Fruit fly (Drosophila melanogaster) whole organism, pupa: ENCODE results near the gene Noc1.

Source experiments
- CG15710 ChIP-seq: fragments of 200-800 bp; sonication (Bioruptor generic); optimal IDR thresholded peaks from 2 replicates; lab custom pipeline; 2018; ENCODE audit warnings: missing biosample characterization, mild to moderate bottlenecking, missing genetic modification characterization, moderate library complexity
- CG34367 ChIP-seq: fragments of 200-800 bp; sonication (Bioruptor generic); optimal IDR thresholded peaks from 2 replicates; lab custom pipeline; 2018; ENCODE audit warnings: missing biosample characterization, mild to moderate bottlenecking, missing genetic modification characterization
- CG9948 ChIP-seq: fragments of 200-800 bp; sonication (Bioruptor generic); optimal IDR thresholded peaks from 2 replicates; lab custom pipeline; 2018; ENCODE audit warnings: missing biosample characterization, mild to moderate bottlenecking, missing genetic modification characterization, moderate library complexity
- EcR ChIP-seq: fragments of 200-800 bp; sonication (Bioruptor generic); optimal IDR thresholded peaks from 3 replicates; lab custom pipeline; 2019; ENCODE audit warnings: missing biosample characterization, missing genetic modification characterization, mild to moderate bottlenecking, moderate library complexity, missing genetic modification reagents
- Pif1B ChIP-seq: fragments of 200-800 bp; sonication (Bioruptor generic); optimal IDR thresholded peaks from 3 replicates; lab custom pipeline; 2016; ENCODE audit warnings: missing biosample characterization, missing genetic modification characterization
- Snoo ChIP-seq: fragments of 200-800 bp; sonication (Bioruptor generic); optimal IDR thresholded peaks from 3 replicates; lab custom pipeline; 2017; ENCODE audit warnings: missing biosample characterization, mild to moderate bottlenecking, missing genetic modification characterization, inconsistent platforms
- fd96Ca ChIP-seq: fragments of 200-800 bp; sonication (Bioruptor generic); IDR thresholded peaks from 3 replicates; pipeline ENCODE4 v1.3.6; 2022; ENCODE audit warnings: missing biosample characterization, missing genetic modification characterization
- gl ChIP-seq: fragments of 200-800 bp; sonication (Bioruptor generic); optimal IDR thresholded peaks from 2 replicates; lab custom pipeline; 2018; ENCODE audit warnings: missing biosample characterization, mild to moderate bottlenecking, missing genetic modification characterization

DNA sequence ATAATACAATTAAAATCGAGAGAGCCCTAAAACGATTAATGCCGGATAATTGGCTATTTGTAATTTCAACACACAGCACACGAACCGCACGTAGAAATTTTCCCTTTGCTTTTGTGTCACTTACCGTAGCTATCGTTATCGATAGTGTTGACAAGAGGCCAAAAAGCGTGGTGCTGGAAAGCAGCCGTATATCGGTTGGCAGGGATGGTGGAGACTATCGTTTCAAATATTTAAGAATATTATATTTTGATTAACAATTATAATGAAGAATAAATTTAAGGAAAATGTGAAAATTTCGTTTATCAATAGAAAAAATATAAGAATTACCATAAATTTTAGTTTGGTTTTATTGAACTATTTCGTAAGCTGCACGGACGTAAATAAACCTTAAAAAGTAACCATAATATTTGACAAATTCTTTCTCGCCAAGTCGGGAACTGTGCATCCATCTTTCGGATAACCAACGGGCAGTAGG is 18.5 kb downstream of the Noc1 start, which contains the start of gene JIL-1:
- TF ChIP-seq gl (tag; lab: Kevin White, UChicago), result no peak
- TF ChIP-seq CG34367 (tag; lab: Kevin White, UChicago), result no peak
- peak; percentile 69 for TF ChIP-seq fd96Ca
- TF ChIP-seq EcR (GFP tag; lab: Kevin White, UChicago), result no peak
- peak; percentile 20 for TF ChIP-seq Snoo (tag; lab: Kevin White, UChicago)
- peak; percentile 44 for TF ChIP-seq Pif1B (GFP tag; lab: Kevin White, UChicago)
- TF ChIP-seq CG9948 (tag; lab: Kevin White, UChicago), result no peak
- peak; percentile 42 for TF ChIP-seq CG15710 (tag; lab: Kevin White, UChicago)
